Worm (Caenorhabditis elegans) whole organism, late embryonic: Measurements from ENCODE around the gene sdz-5.
A peak's percentile ranks its signal among the peaks of the same experiment; 100 is the strongest.

Experiments
- K09A11.1 ChIP-seq: sonication (generic microtip); optimal IDR thresholded peaks from 2 replicates; lab custom pipeline; 2017; ENCODE audit warnings: antibody characterized with exemption, mild to moderate bottlenecking, missing genetic modification characterization, missing compliant biosample characterization; ENCODE audit not compliant: insufficient read depth
- Y22D7AL.16 ChIP-seq: sonication (generic microtip); optimal IDR thresholded peaks from 2 replicates; lab custom pipeline; 2016; ENCODE audit warnings: missing genetic modification characterization, missing compliant biosample characterization
- ama-1 ChIP-seq: fragments of 150-350 bp; optimal IDR thresholded peaks from 2 replicates; lab custom pipeline; 2014
- ceh-14 ChIP-seq: sonication (generic microtip); optimal IDR thresholded peaks from 2 replicates; lab custom pipeline; 2016; ENCODE audit warnings: missing genotype, missing genetic modification characterization, missing compliant biosample characterization
- ceh-18 ChIP-seq: sonication (generic microtip); optimal IDR thresholded peaks from 2 replicates; lab custom pipeline; 2016; ENCODE audit warnings: missing genetic modification characterization, missing compliant biosample characterization
- ceh-24 ChIP-seq: sonication (generic microtip); optimal IDR thresholded peaks from 2 replicates; lab custom pipeline; 2016; ENCODE audit warnings: mild to moderate bottlenecking, missing genetic modification characterization, missing compliant biosample characterization
- ceh-31 ChIP-seq: sonication (generic microtip); optimal IDR thresholded peaks from 2 replicates; lab custom pipeline; 2016; ENCODE audit warnings: missing genetic modification characterization, missing compliant biosample characterization
- ceh-34 ChIP-seq: sonication (generic microtip); optimal IDR thresholded peaks from 2 replicates; lab custom pipeline; 2016; ENCODE audit warnings: mild to moderate bottlenecking, missing genetic modification characterization, missing compliant biosample characterization
- ceh-45 ChIP-seq: fragments of 200-800 bp; sonication (Bioruptor generic); IDR thresholded peaks from 2 replicates; pipeline ENCODE4 v1.3.6; 2022; ENCODE audit warnings: missing genetic modification reagents, missing genetic modification characterization, missing compliant biosample characterization
- dve-1 ChIP-seq: sonication (generic microtip); optimal IDR thresholded peaks from 2 replicates; lab custom pipeline; 2017; ENCODE audit warnings: antibody characterized with exemption, mild to moderate bottlenecking, missing genetic modification characterization, missing compliant biosample characterization
- elt-2 ChIP-seq: sonication (generic microtip); optimal IDR thresholded peaks from 2 replicates; lab custom pipeline; 2016; ENCODE audit warnings: missing genetic modification reagents, missing genetic modification characterization, missing compliant biosample characterization
- eyg-1 ChIP-seq: sonication (generic microtip); optimal IDR thresholded peaks from 2 replicates; lab custom pipeline; 2016; ENCODE audit warnings: missing genotype, missing genetic modification characterization, missing compliant biosample characterization
- hlh-30 ChIP-seq: sonication (generic microtip); optimal IDR thresholded peaks from 2 replicates; lab custom pipeline; 2017; ENCODE audit warnings: antibody characterized with exemption, missing genetic modification characterization, missing compliant biosample characterization; ENCODE audit not compliant: insufficient read depth
- hlh-8 ChIP-seq: sonication (generic microtip); optimal IDR thresholded peaks from 2 replicates; lab custom pipeline; 2016; ENCODE audit warnings: missing genotype, missing genetic modification characterization, missing compliant biosample characterization
- nhr-232 ChIP-seq: sonication (generic microtip); optimal IDR thresholded peaks from 2 replicates; lab custom pipeline; 2016; ENCODE audit warnings: missing genetic modification characterization, missing compliant biosample characterization
- pax-1 ChIP-seq: fragments of 150-350 bp; optimal IDR thresholded peaks from 2 replicates; lab custom pipeline; 2014; ENCODE audit warnings: missing biosample characterization, missing genetic modification characterization
- pha-2 ChIP-seq: sonication (generic microtip); optimal IDR thresholded peaks from 2 replicates; lab custom pipeline; 2017; ENCODE audit warnings: mild to moderate bottlenecking, missing genetic modification characterization, missing compliant biosample characterization
- pqm-1 ChIP-seq: sonication (generic microtip); optimal IDR thresholded peaks from 2 replicates; lab custom pipeline; 2016; ENCODE audit warnings: missing genetic modification characterization, missing compliant biosample characterization
- rnt-1 ChIP-seq: sonication (generic microtip); optimal IDR thresholded peaks from 2 replicates; lab custom pipeline; 2016; ENCODE audit warnings: missing genetic modification characterization, missing compliant biosample characterization
- syd-9 ChIP-seq: sonication (generic microtip); optimal IDR thresholded peaks from 2 replicates; lab custom pipeline; 2016; ENCODE audit warnings: mild to moderate bottlenecking, missing genetic modification characterization, moderate library complexity, missing compliant biosample characterization
- unc-42 ChIP-seq: sonication (generic microtip); optimal IDR thresholded peaks from 2 replicates; lab custom pipeline; 2016; ENCODE audit warnings: missing genotype, missing genetic modification characterization, missing compliant biosample characterization
- zip-5 ChIP-seq: sonication (generic microtip); optimal IDR thresholded peaks from 2 replicates; lab custom pipeline; 2016; ENCODE audit warnings: missing genetic modification characterization, missing compliant biosample characterization
- ztf-16 ChIP-seq: sonication (generic microtip); optimal IDR thresholded peaks from 2 replicates; lab custom pipeline; 2017; ENCODE audit warnings: missing genetic modification characterization, missing compliant biosample characterization

Gene sdz-5

ce11 chrII:3055531-3055930 lies 47.0 kb downstream of the sdz-5 start (continued):
- no peak for TF ChIP-seq K09A11.1
- peak; percentile 67 for TF ChIP-seq hlh-30 (tag; lab: Kevin White, UChicago)
- peak; percentile 58 for TF ChIP-seq unc-42
- TF ChIP-seq nhr-232 (tag; lab: Kevin White, UChicago) = peak; percentile 24
- no peak for TF ChIP-seq Y22D7AL.16 (tag; lab: Kevin White, UChicago)
- no peak for TF ChIP-seq zip-5 (tag; lab: Kevin White, UChicago)
- no peak for TF ChIP-seq pha-2 (tag; lab: Kevin White, UChicago)
- peak; percentile 16 for TF ChIP-seq ceh-18 (tag; lab: Kevin White, UChicago)
- no peak for TF ChIP-seq syd-9 (tag; lab: Kevin White, UChicago)
- no peak for TF ChIP-seq hlh-8
- peak; percentile 66 for TF ChIP-seq ceh-14
- no peak for TF ChIP-seq ceh-45 (GFP tag; lab: Robert Waterston, UW)
- no peak for TF ChIP-seq rnt-1 (tag; lab: Kevin White, UChicago)
- peak; percentile 45 for TF ChIP-seq ceh-34 (tag; lab: Kevin White, UChicago)
- no peak for TF ChIP-seq eyg-1 (tag; lab: Kevin White, UChicago)
- TF ChIP-seq ama-1 (lab: Kevin White, UChicago) = no peak
- no peak for TF ChIP-seq pax-1 (tag; lab: Kevin White, UChicago)
- no peak for TF ChIP-seq ztf-16

DNA sequence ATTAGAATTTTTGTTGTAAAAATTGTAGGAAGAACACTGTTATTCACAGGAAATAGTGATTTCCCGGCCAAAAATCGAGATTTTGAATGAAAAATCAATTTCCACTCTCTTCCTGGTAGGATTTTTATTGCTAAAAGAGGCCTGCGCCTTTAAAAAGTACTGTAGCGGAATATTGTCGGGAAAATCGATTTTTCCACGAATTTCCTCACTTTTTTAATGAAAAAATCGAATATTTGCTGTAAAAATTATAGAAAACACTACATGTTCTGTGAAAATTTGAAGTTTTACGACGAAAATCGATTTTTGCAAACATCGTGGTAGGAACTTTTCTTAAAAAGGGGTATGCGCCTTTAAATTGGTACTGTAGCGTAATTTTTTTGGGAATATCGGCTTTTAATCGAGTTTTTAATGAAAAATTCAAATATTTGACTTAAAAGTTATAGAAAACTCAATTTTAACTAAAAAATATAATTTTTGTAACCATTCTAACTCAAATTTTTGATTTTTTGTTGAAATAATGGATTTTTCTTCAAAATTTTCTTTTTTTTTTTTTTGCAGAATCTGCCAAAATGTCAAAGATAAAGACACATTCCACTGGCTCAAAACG lies 47.9 kb downstream of the sdz-5 start, which contains the start of gene lin-8:
TSS of gene lin-8 (plus strand) at position 557 of the 607 bp plus-strand sequence.
- TF ChIP-seq ceh-31 (tag; lab: Kevin White, UChicago) = no peak
- no peak for TF ChIP-seq dve-1 (tag; lab: Kevin White, UChicago)
- TF ChIP-seq unc-42 = no peak
- no peak for TF ChIP-seq pqm-1 (tag; lab: Kevin White, UChicago)
- no peak for TF ChIP-seq ama-1 (lab: Kevin White, UChicago)
- TF ChIP-seq ceh-24 = no peak
- no peak for TF ChIP-seq elt-2
